Fruit fly (Drosophila melanogaster) whole organism, pupa: ENCODE measurements around the gene niki.

Experiments
- D1 ChIP-seq: fragments of 200-800 bp; sonication (Bioruptor generic); optimal IDR thresholded peaks from 2 replicates; lab custom pipeline; 2018; ENCODE audit warnings: missing biosample characterization, mild to moderate bottlenecking, missing genetic modification characterization, moderate library complexity
- Pif1A ChIP-seq: fragments of 200-800 bp; sonication (Bioruptor generic); optimal IDR thresholded peaks from 3 replicates; lab custom pipeline; 2016; ENCODE audit warnings: missing biosample characterization, missing genetic modification characterization

DNA sequence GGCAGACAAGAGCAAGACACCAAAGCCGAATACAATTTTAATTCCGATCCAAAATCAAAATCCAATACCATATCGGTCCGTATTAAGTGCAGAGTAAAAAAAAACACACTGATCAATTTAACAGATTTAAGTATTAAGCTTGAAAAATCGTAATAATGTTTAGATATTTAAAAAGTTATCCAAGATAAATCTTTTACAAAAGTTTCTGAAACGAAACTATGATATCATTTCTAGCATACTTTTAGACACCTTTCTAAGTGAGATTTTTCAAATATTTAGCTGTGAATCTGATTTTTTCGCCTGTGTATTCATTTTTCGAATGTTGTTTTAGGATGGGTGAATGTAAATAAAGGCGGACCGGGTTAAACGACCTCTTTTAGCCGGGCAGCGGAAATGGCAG, 48.3 kb downstream of the niki start:
- no peak for TF ChIP-seq D1 (tag; lab: Kevin White, UChicago)
- TF ChIP-seq Pif1A (GFP tag; lab: Kevin White, UChicago) = no peak
